Worm (Caenorhabditis elegans) whole organism, young adult: ENCODE measurements around the gene R102.3.
A peak's percentile ranks its signal among the peaks of the same experiment; 100 is the strongest.

ENCODE experiments used
- B0019.2 ChIP-seq: fragments of 200-800 bp; sonication (Bioruptor generic); conservative IDR thresholded peaks from 2 replicates; pipeline ENCODE4 v1.3.6; 2022; ENCODE audit warnings: missing genetic modification reagents, missing genetic modification characterization, missing compliant biosample characterization
- B0035.1 ChIP-seq: sonication (generic microtip); optimal IDR thresholded peaks from 2 replicates; lab custom pipeline; 2016; ENCODE audit warnings: missing genetic modification characterization, mild to moderate bottlenecking, missing compliant biosample characterization, missing genotype, missing genetic modification reagents
- B0261.1 ChIP-seq: sonication (generic microtip); optimal IDR thresholded peaks from 2 replicates; lab custom pipeline; 2016; ENCODE audit warnings: mild to moderate bottlenecking, missing genetic modification characterization, moderate library complexity, missing compliant biosample characterization
- B0336.3 ChIP-seq: fragments of 200-800 bp; sonication (Bioruptor generic); IDR thresholded peaks from 2 replicates; pipeline ENCODE4 v1.3.6; 2022; ENCODE audit warnings: missing genetic modification characterization, missing compliant biosample characterization
- F22D6.2 ChIP-seq: sonication (generic microtip); optimal IDR thresholded peaks from 2 replicates; lab custom pipeline; 2016; ENCODE audit warnings: mild to moderate bottlenecking, missing genetic modification characterization, missing compliant biosample characterization
- F52B5.7 ChIP-seq: sonication (generic microtip); optimal IDR thresholded peaks from 2 replicates; lab custom pipeline; 2016; ENCODE audit warnings: mild to moderate bottlenecking, missing genetic modification characterization, missing compliant biosample characterization
- F57A8.1 ChIP-seq: fragments of 200-800 bp; sonication (Bioruptor generic); optimal IDR thresholded peaks from 2 replicates; lab custom pipeline; 2018; ENCODE audit warnings: mild to moderate bottlenecking, missing genetic modification characterization, moderate library complexity, missing compliant biosample characterization
- T26A5.8 ChIP-seq: sonication (generic microtip); optimal IDR thresholded peaks from 2 replicates; lab custom pipeline; 2016; ENCODE audit warnings: missing genetic modification characterization, missing compliant biosample characterization
- Y53G8AR.9 ChIP-seq: fragments of 200-800 bp; sonication (Bioruptor generic); conservative IDR thresholded peaks from 2 replicates; pipeline ENCODE4 v1.3.6; 2022; ENCODE audit warnings: missing genetic modification reagents, missing genetic modification characterization, missing compliant biosample characterization
- ZK185.1 ChIP-seq: sonication (generic microtip); optimal IDR thresholded peaks from 2 replicates; lab custom pipeline; 2016; ENCODE audit warnings: mild to moderate bottlenecking, missing genetic modification characterization, missing compliant biosample characterization; ENCODE audit not compliant: poor library complexity, severe bottlenecking
- attf-3 ChIP-seq: fragments of 200-800 bp; sonication (Bioruptor generic); conservative IDR thresholded peaks from 2 replicates; pipeline ENCODE4 v1.3.6; 2022; ENCODE audit warnings: missing genetic modification reagents, missing genetic modification characterization, missing compliant biosample characterization
- attf-5 ChIP-seq: fragments of 200-800 bp; sonication (Bioruptor generic); optimal IDR thresholded peaks from 2 replicates; lab custom pipeline; 2018; ENCODE audit warnings: mild to moderate bottlenecking, missing genetic modification characterization, missing compliant biosample characterization
- bed-1 ChIP-seq: fragments of 200-800 bp; sonication (Bioruptor generic); IDR thresholded peaks from 2 replicates; pipeline ENCODE4 v1.3.6; 2022; ENCODE audit warnings: missing genetic modification reagents, missing genetic modification characterization, missing compliant biosample characterization
- cebp-2 ChIP-seq: fragments of 200-800 bp; sonication (Bioruptor generic); IDR thresholded peaks from 2 replicates; pipeline ENCODE4 v1.3.6; 2022; ENCODE audit warnings: missing genetic modification characterization, missing compliant biosample characterization
- ceh-100 ChIP-seq: fragments of 200-800 bp; sonication (Bioruptor generic); IDR thresholded peaks from 2 replicates; pipeline ENCODE4 v1.3.6; 2022; ENCODE audit warnings: missing genetic modification reagents, missing genetic modification characterization, missing compliant biosample characterization
- ceh-27 ChIP-seq: fragments of 200-800 bp; sonication (Bioruptor generic); optimal IDR thresholded peaks from 2 replicates; lab custom pipeline; 2018; ENCODE audit warnings: mild to moderate bottlenecking, missing genetic modification characterization, moderate library complexity, missing compliant biosample characterization
- ceh-58 ChIP-seq: fragments of 200-800 bp; sonication (Bioruptor generic); IDR thresholded peaks from 2 replicates; pipeline ENCODE4 v1.3.6; 2022; ENCODE audit warnings: missing genetic modification characterization, missing compliant biosample characterization
- ceh-79 ChIP-seq: sonication (generic microtip); optimal IDR thresholded peaks from 2 replicates; lab custom pipeline; 2017; ENCODE audit warnings: mild to moderate bottlenecking, missing genetic modification characterization, missing compliant biosample characterization
- dox-1 ChIP-seq: fragments of 200-800 bp; sonication (Bioruptor generic); IDR thresholded peaks from 2 replicates; pipeline ENCODE4 v1.3.6; 2022; ENCODE audit warnings: missing genetic modification reagents, missing genetic modification characterization, missing compliant biosample characterization
- dpl-1 ChIP-seq: fragments of 150-350 bp; optimal IDR thresholded peaks from 2 replicates; lab custom pipeline; 2014; ENCODE audit warnings: missing biosample characterization, missing genetic modification reagents, missing genetic modification characterization
- ekl-4 ChIP-seq: fragments of 200-800 bp; sonication (Bioruptor generic); IDR thresholded peaks from 2 replicates; pipeline ENCODE4 v1.3.6; 2022; ENCODE audit warnings: missing genetic modification reagents, missing genetic modification characterization, missing compliant biosample characterization
- ets-4 ChIP-seq: fragments of 200-800 bp; sonication (Bioruptor generic); optimal IDR thresholded peaks from 2 replicates; lab custom pipeline; 2018; ENCODE audit warnings: mild to moderate bottlenecking, missing genetic modification characterization, missing compliant biosample characterization
- fkh-3 ChIP-seq: sonication (generic microtip); optimal IDR thresholded peaks from 2 replicates; lab custom pipeline; 2016; ENCODE audit warnings: mild to moderate bottlenecking, missing genetic modification characterization, missing compliant biosample characterization
- gei-17 ChIP-seq: fragments of 200-800 bp; sonication (Bioruptor generic); optimal IDR thresholded peaks from 2 replicates; lab custom pipeline; 2018; ENCODE audit warnings: mild to moderate bottlenecking, missing genetic modification characterization, missing compliant biosample characterization
- hmg-1.2 ChIP-seq: fragments of 200-800 bp; sonication (Bioruptor generic); IDR thresholded peaks from 2 replicates; pipeline ENCODE4 v1.3.6; 2022; ENCODE audit warnings: missing genetic modification reagents, missing genetic modification characterization, missing compliant biosample characterization
- let-526 ChIP-seq: fragments of 200-800 bp; sonication (Bioruptor generic); IDR thresholded peaks from 2 replicates; pipeline ENCODE4 v1.3.6; 2022; ENCODE audit warnings: missing genetic modification reagents, missing genetic modification characterization, missing compliant biosample characterization
- let-607 ChIP-seq, 2 experiments: fragments of 200-800 bp in 1 of 2; sonication (Bioruptor generic) in 1 of 2; sonication (generic microtip) in 1 of 2; optimal IDR thresholded peaks; 2 replicates each; lab custom pipeline; 2016 to 2018; ENCODE audit warnings: mild to moderate bottlenecking in 2 of 2, missing compliant biosample characterization in 2 of 2, missing genetic modification characterization in 2 of 2, moderate library complexity in 2 of 2, missing genotype in 1 of 2
- lin-54 ChIP-seq: fragments of 200-800 bp; sonication (Bioruptor generic); optimal IDR thresholded peaks from 2 replicates; lab custom pipeline; 2018; ENCODE audit warnings: mild to moderate bottlenecking, missing genetic modification characterization, missing compliant biosample characterization
- lsy-27 ChIP-seq: sonication (generic microtip); optimal IDR thresholded peaks from 2 replicates; lab custom pipeline; 2017; ENCODE audit warnings: missing genetic modification characterization, mild to moderate bottlenecking, missing compliant biosample characterization, antibody characterized with exemption, missing genotype, borderline replicate concordance; ENCODE audit not compliant: insufficient read depth
- madf-8 ChIP-seq: fragments of 200-800 bp; sonication (Bioruptor generic); conservative IDR thresholded peaks from 2 replicates; pipeline ENCODE4 v1.3.6; 2022; ENCODE audit warnings: missing genetic modification reagents, missing genetic modification characterization, missing compliant biosample characterization
- nfyb-1 ChIP-seq: fragments of 200-800 bp; sonication (Bioruptor generic); IDR thresholded peaks from 2 replicates; pipeline ENCODE4 v1.3.6; 2022; ENCODE audit warnings: missing genetic modification reagents, missing genetic modification characterization, missing compliant biosample characterization
- nhr-80 ChIP-seq: sonication (generic microtip); optimal IDR thresholded peaks from 2 replicates; lab custom pipeline; 2016; ENCODE audit warnings: missing genetic modification characterization, missing compliant biosample characterization
- pbrm-1 ChIP-seq: fragments of 200-800 bp; sonication (Bioruptor generic); IDR thresholded peaks from 2 replicates; pipeline ENCODE4 v1.3.6; 2022; ENCODE audit warnings: missing genetic modification reagents, missing genetic modification characterization, missing compliant biosample characterization
- pha-4 ChIP-seq: fragments of 150-350 bp; sonication (generic microtip); optimal IDR thresholded peaks from 2 replicates; lab custom pipeline; 2014; ENCODE audit warnings: missing biosample characterization, missing genetic modification reagents, missing genetic modification characterization
- rec-8 ChIP-seq, 2 experiments: sonication (generic microtip); optimal IDR thresholded peaks; 2 replicates each; lab custom pipeline; 2016; ENCODE audit warnings: mild to moderate bottlenecking in 2 of 2, missing genetic modification characterization in 2 of 2, missing genetic modification reagents in 2 of 2, missing genotype in 2 of 2, missing biosample characterization in 1 of 2, missing compliant biosample characterization in 1 of 2, moderate library complexity in 1 of 2
- somi-1 ChIP-seq: fragments of 200-800 bp; sonication (Bioruptor generic); optimal IDR thresholded peaks from 2 replicates; lab custom pipeline; 2018; ENCODE audit warnings: mild to moderate bottlenecking, missing genetic modification characterization, missing compliant biosample characterization
- tbp1 ChIP-seq: fragments of 200-800 bp; sonication (Bioruptor generic); optimal IDR thresholded peaks from 2 replicates; lab custom pipeline; 2018; ENCODE audit warnings: mild to moderate bottlenecking, missing genetic modification characterization, missing compliant biosample characterization
- ztf-22 ChIP-seq: fragments of 200-800 bp; sonication (Bioruptor generic); optimal IDR thresholded peaks from 2 replicates; lab custom pipeline; 2018; ENCODE audit warnings: mild to moderate bottlenecking, missing genetic modification characterization, moderate library complexity, missing compliant biosample characterization

R102.3 gene

ce11 chrIV:10697022-10697979 lies 8.0 kb downstream of the R102.3 start, which contains the start of gene allo-1 (continued):
- peak; percentile 74 for TF ChIP-seq nhr-80 (tag; lab: Kevin White, UChicago)
- TF ChIP-seq hmg-1.2 (GFP tag; lab: Robert Waterston, UW) = peak; percentile 100
- TF ChIP-seq somi-1 (GFP tag; lab: Kevin White, UChicago) = peak; percentile 54
- peak; percentile 36 for TF ChIP-seq dpl-1 (GFP tag; lab: Kevin White, UChicago)
- no peak for TF ChIP-seq B0261.1 (tag; lab: Kevin White, UChicago)
- peak; percentile 42; the same call in 1 of the 2 replicates for TF ChIP-seq ekl-4
- TF ChIP-seq pbrm-1 (GFP tag; lab: Robert Waterston, UW) = peak; percentile 49; the same call in 1 of the 2 replicates
- TF ChIP-seq nfyb-1 (GFP tag; lab: Robert Waterston, UW) = peak; percentile 28; the same call in 1 of the 2 replicates
- peak; percentile 15 for TF ChIP-seq ceh-27 (GFP tag; lab: Kevin White, UChicago)
- peak; percentile 90 for TF ChIP-seq attf-5 (GFP tag; lab: Kevin White, UChicago)
- no peak for TF ChIP-seq T26A5.8
- TF ChIP-seq madf-8 = peak; percentile 17; the same call in 1 of the 2 replicates
- peak; percentile 51 for TF ChIP-seq ZK185.1
- peak; percentile 44 for TF ChIP-seq tbp1 (GFP tag; lab: Kevin White, UChicago)
- TF ChIP-seq lin-54 (GFP tag; lab: Kevin White, UChicago) = peak; percentile 66
- TF ChIP-seq rec-8 (tag; optimal IDR thresholded peaks at IDR 0.05; lab: Kevin White, UChicago) = no peak
- TF ChIP-seq B0336.3 (GFP tag; lab: Robert Waterston, UW) = peak; percentile 34; the same call in 1 of the 2 replicates

- peak; percentile 11; the same call in 1 of the 2 replicates for TF ChIP-seq dox-1 (GFP tag; lab: Robert Waterston, UW)
- TF ChIP-seq lsy-27 (tag; lab: Kevin White, UChicago) = no peak
- TF ChIP-seq let-526 (GFP tag; lab: Robert Waterston, UW) = no peak
- TF ChIP-seq ceh-58 (GFP tag; lab: Robert Waterston, UW) = 0 out of 2 replicates have a peak, but pooled peaks have one; percentile 49
Observed at ce11 chrIV:10698486-10698885, 9.2 kb downstream of the R102.3 start.

DNA sequence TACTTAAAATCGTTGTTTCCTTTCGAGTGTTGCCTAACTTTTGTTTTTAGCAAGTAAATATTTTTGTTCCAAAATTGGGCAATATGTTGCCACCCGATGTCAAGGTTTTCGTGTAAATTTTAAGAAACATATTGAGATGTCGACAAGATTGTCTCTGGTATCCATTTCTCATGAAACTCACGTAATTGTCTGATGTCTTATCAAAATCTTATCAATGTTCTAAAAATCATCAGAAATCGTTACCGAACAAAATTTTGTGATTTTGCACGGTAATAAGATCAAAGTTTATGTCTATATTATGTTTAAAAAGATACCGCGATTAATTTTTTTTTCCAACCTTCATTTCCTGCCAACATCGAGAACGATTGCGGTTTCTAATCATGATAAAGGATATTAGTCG lies 9.7 kb downstream of the R102.3 start:
- TF ChIP-seq gei-17 (GFP tag; lab: Kevin White, UChicago) = no peak
- TF ChIP-seq cebp-2 = no peak
- no peak for TF ChIP-seq ets-4 (GFP tag; lab: Kevin White, UChicago)
- no peak for TF ChIP-seq F22D6.2 (tag; lab: Kevin White, UChicago)
- no peak for TF ChIP-seq F52B5.7 (tag; lab: Kevin White, UChicago)
- TF ChIP-seq fkh-3 (tag; lab: Kevin White, UChicago) = no peak
- no peak for TF ChIP-seq nfyb-1 (GFP tag; lab: Robert Waterston, UW)
- no peak for TF ChIP-seq ceh-79 (tag; lab: Kevin White, UChicago)
- TF ChIP-seq Y53G8AR.9 (GFP tag; lab: Robert Waterston, UW) = no peak
- no peak for TF ChIP-seq ceh-100
- no peak for TF ChIP-seq bed-1 (GFP tag; lab: Robert Waterston, UW)
- TF ChIP-seq B0035.1 (tag; lab: Kevin White, UChicago) = no peak
- no peak for TF ChIP-seq ztf-22
- no peak for TF ChIP-seq F57A8.1 (GFP tag; lab: Kevin White, UChicago)
- TF ChIP-seq let-607 (tag; optimal IDR thresholded peaks at IDR 0.05; lab: Kevin White, UChicago) = no peak
- no peak for TF ChIP-seq B0261.1 (tag; lab: Kevin White, UChicago)
- TF ChIP-seq lin-54 (GFP tag; lab: Kevin White, UChicago) = no peak
- TF ChIP-seq attf-3 = no peak
- TF ChIP-seq B0019.2 (GFP tag; lab: Robert Waterston, UW) = no peak
- no peak for TF ChIP-seq pha-4 (tag; lab: Kevin White, UChicago)
